Worm (Caenorhabditis elegans) whole organism, L4 larva: ENCODE results near the gene add-2.
A peak's percentile ranks its signal among the peaks of the same experiment; 100 is the strongest.

Experiments
- F26F4.8 ChIP-seq: fragments of 200-800 bp; sonication (Bioruptor generic); conservative IDR thresholded peaks from 2 replicates; pipeline ENCODE4 v1.3.6; 2022; ENCODE audit warnings: missing genetic modification characterization, missing compliant biosample characterization
- F37D6.2 ChIP-seq: sonication (generic microtip); optimal IDR thresholded peaks from 2 replicates; lab custom pipeline; 2016; ENCODE audit warnings: mild to moderate bottlenecking, missing genetic modification characterization, missing compliant biosample characterization
- F44E2.7 ChIP-seq: fragments of 200-800 bp; sonication (Bioruptor generic); IDR thresholded peaks from 2 replicates; pipeline ENCODE4 v2.1.2; 2022; ENCODE audit warnings: missing genetic modification characterization, missing compliant biosample characterization
- R02D3.7 ChIP-seq: fragments of 150-350 bp; sonication (generic microtip); optimal IDR thresholded peaks from 3 replicates; lab custom pipeline; 2014; ENCODE audit warnings: missing biosample characterization, missing genetic modification characterization
- Y5F2A.4 ChIP-seq: fragments of 200-800 bp; sonication (Bioruptor generic); optimal IDR thresholded peaks from 2 replicates; lab custom pipeline; 2018; ENCODE audit warnings: mild to moderate bottlenecking, missing genetic modification characterization, missing compliant biosample characterization
- aha-1 ChIP-seq: fragments of 150-350 bp; peaks from one replicate; lab custom pipeline; 2014; ENCODE audit warnings: missing biosample characterization, missing genetic modification characterization
- aly-2 ChIP-seq: sonication (generic microtip); optimal IDR thresholded peaks from 2 replicates; lab custom pipeline; 2018; ENCODE audit warnings: missing biosample characterization, missing genetic modification characterization
- arid-1 ChIP-seq: fragments of 200-800 bp; sonication (Bioruptor generic); conservative IDR thresholded peaks from 2 replicates; pipeline ENCODE4 v1.3.6; 2022; ENCODE audit warnings: missing genetic modification reagents, missing genetic modification characterization, missing compliant biosample characterization
- ceh-82 ChIP-seq: sonication (generic microtip); optimal IDR thresholded peaks from 2 replicates; lab custom pipeline; 2017; ENCODE audit warnings: missing biosample characterization, missing genetic modification characterization
- ces-1 ChIP-seq: fragments of 150-350 bp; sonication (generic microtip); optimal IDR thresholded peaks from 4 replicates; lab custom pipeline; 2014; ENCODE audit warnings: missing biosample characterization, missing genetic modification reagents, missing genetic modification characterization
- ctbp-1 ChIP-seq: fragments of 200-800 bp; sonication (Bioruptor generic); IDR thresholded peaks from 2 replicates; pipeline ENCODE4 v1.3.6; 2022; ENCODE audit warnings: missing genetic modification reagents, missing genetic modification characterization, missing compliant biosample characterization
- daf-16 ChIP-seq, 3 experiments: sonication (generic microtip); optimal IDR thresholded peaks; 2 replicates each; lab custom pipeline; 2016 to 2017; ENCODE audit warnings: missing genetic modification characterization in 3 of 3, missing genetic modification reagents in 3 of 3, mild to moderate bottlenecking in 2 of 3, missing compliant biosample characterization in 2 of 3, missing biosample characterization in 1 of 3, moderate library complexity in 1 of 3
- dmd-8 ChIP-seq: fragments of 200-800 bp; sonication (Bioruptor generic); IDR thresholded peaks from 2 replicates; pipeline ENCODE4 v1.3.6; 2022; ENCODE audit warnings: missing genetic modification characterization, missing compliant biosample characterization
- dmd-9 ChIP-seq: fragments of 200-800 bp; sonication (Bioruptor generic); IDR thresholded peaks from 2 replicates; pipeline ENCODE4 v1.3.6; 2022; ENCODE audit warnings: missing genetic modification reagents, missing genetic modification characterization, missing compliant biosample characterization
- dve-1 ChIP-seq: sonication (generic microtip); optimal IDR thresholded peaks from 2 replicates; lab custom pipeline; 2017; ENCODE audit warnings: antibody characterized with exemption, mild to moderate bottlenecking, missing genetic modification characterization, missing compliant biosample characterization; ENCODE audit not compliant: insufficient read depth
- egl-43 ChIP-seq: fragments of 200-800 bp; sonication (Bioruptor generic); IDR thresholded peaks from 2 replicates; pipeline ENCODE4 v1.3.6; 2022; ENCODE audit warnings: missing genetic modification reagents, missing genetic modification characterization, missing compliant biosample characterization
- gei-8 ChIP-seq: fragments of 200-800 bp; sonication (Bioruptor generic); optimal IDR thresholded peaks from 2 replicates; lab custom pipeline; 2018; ENCODE audit warnings: mild to moderate bottlenecking, missing genetic modification characterization, missing compliant biosample characterization
- hlh-11 ChIP-seq: fragments of 200-800 bp; sonication (Bioruptor generic); optimal IDR thresholded peaks from 2 replicates; lab custom pipeline; 2018; ENCODE audit warnings: mild to moderate bottlenecking, missing genetic modification characterization, missing compliant biosample characterization
- hlh-30 ChIP-seq: sonication (generic microtip); optimal IDR thresholded peaks from 2 replicates; lab custom pipeline; 2017; ENCODE audit warnings: antibody characterized with exemption, mild to moderate bottlenecking, missing genetic modification characterization, missing compliant biosample characterization; ENCODE audit not compliant: insufficient read depth
- lin-13 ChIP-seq: fragments of 150-350 bp; optimal IDR thresholded peaks from 2 replicates; lab custom pipeline; 2014; ENCODE audit warnings: missing biosample characterization, missing genetic modification reagents, missing genetic modification characterization
- lin-15B ChIP-seq: fragments of 150-350 bp; sonication (generic microtip); optimal IDR thresholded peaks from 3 replicates; lab custom pipeline; 2014; ENCODE audit warnings: missing biosample characterization, missing genetic modification characterization
- lsy-2 ChIP-seq, 2 experiments: fragments of 150-350 bp in 1 of 2; sonication (generic microtip) in 1 of 2; optimal IDR thresholded peaks; 2 replicates each; lab custom pipeline; 2014 to 2017; ENCODE audit warnings: missing biosample characterization in 2 of 2, missing genetic modification characterization in 2 of 2
- madf-5 ChIP-seq, 2 experiments: fragments of 200-800 bp; sonication (Bioruptor generic); IDR thresholded peaks; 2 replicates each; pipeline ENCODE4 v1.3.6; 2022; ENCODE audit warnings: missing compliant biosample characterization in 2 of 2, missing genetic modification characterization in 2 of 2
- mep-1 ChIP-seq: fragments of 150-350 bp; sonication (generic microtip); optimal IDR thresholded peaks from 3 replicates; lab custom pipeline; 2014; ENCODE audit warnings: missing biosample characterization, missing genetic modification characterization
- mes-2 ChIP-seq: sonication (generic microtip); optimal IDR thresholded peaks from 2 replicates; lab custom pipeline; 2016; ENCODE audit warnings: missing genotype, mild to moderate bottlenecking, missing genetic modification characterization, missing compliant biosample characterization; ENCODE audit not compliant: poor library complexity, severe bottlenecking
- nhr-11 ChIP-seq: fragments of 150-350 bp; optimal IDR thresholded peaks from 2 replicates; lab custom pipeline; 2014; ENCODE audit warnings: missing biosample characterization, missing genetic modification characterization
- nhr-237 ChIP-seq: sonication (generic microtip); optimal IDR thresholded peaks from 2 replicates; lab custom pipeline; 2017; ENCODE audit warnings: missing biosample characterization, missing genetic modification characterization
- nhr-77 ChIP-seq: fragments of 150-350 bp; optimal IDR thresholded peaks from 2 replicates; lab custom pipeline; 2014; ENCODE audit warnings: missing biosample characterization, missing genetic modification characterization
- rbr-2 ChIP-seq: sonication (generic microtip); optimal IDR thresholded peaks from 2 replicates; lab custom pipeline; 2016; ENCODE audit warnings: missing genotype, missing genetic modification characterization, missing compliant biosample characterization
- sdz-12 ChIP-seq: fragments of 200-800 bp; sonication (Bioruptor generic); optimal IDR thresholded peaks from 2 replicates; lab custom pipeline; 2018; ENCODE audit warnings: mild to moderate bottlenecking, missing genetic modification characterization, missing compliant biosample characterization
- set-16 ChIP-seq: fragments of 200-800 bp; sonication (Bioruptor generic); IDR thresholded peaks from 2 replicates; pipeline ENCODE4 v1.3.6; 2022; ENCODE audit warnings: missing genetic modification reagents, missing genetic modification characterization, missing compliant biosample characterization
- snpc-1.2 ChIP-seq: fragments of 200-800 bp; sonication (Bioruptor generic); IDR thresholded peaks from 2 replicates; pipeline ENCODE4 v1.3.6; 2022; ENCODE audit warnings: missing genetic modification reagents, missing genetic modification characterization, missing compliant biosample characterization
- snpc-4 ChIP-seq: fragments of 150-350 bp; optimal IDR thresholded peaks from 2 replicates; lab custom pipeline; 2014; ENCODE audit warnings: missing biosample characterization, missing genetic modification characterization
- unc-130 ChIP-seq: sonication (generic microtip); optimal IDR thresholded peaks from 2 replicates; lab custom pipeline; 2016; ENCODE audit warnings: missing genetic modification reagents, missing genetic modification characterization, missing compliant biosample characterization
- unc-62 ChIP-seq, 3 experiments: fragments of 150-350 bp in 1 of 3; sonication (generic microtip); optimal IDR thresholded peaks in 2 of 3; peaks in 1 of 3; 1 replicate in 1 of 3; 2 replicates in 2 of 3; lab custom pipeline; 2014 to 2017; ENCODE audit warnings: missing biosample characterization in 3 of 3, missing genetic modification characterization in 3 of 3, missing genetic modification reagents in 3 of 3, missing genotype in 1 of 3
- zag-1 ChIP-seq: fragments of 150-350 bp; optimal IDR thresholded peaks from 2 replicates; lab custom pipeline; 2014; ENCODE audit warnings: missing biosample characterization, missing genetic modification characterization
- zfp-2 ChIP-seq: sonication (generic microtip); optimal IDR thresholded peaks from 2 replicates; lab custom pipeline; 2016; ENCODE audit warnings: mild to moderate bottlenecking, missing genetic modification characterization, missing compliant biosample characterization
- zfp-3 ChIP-seq: fragments of 200-800 bp; sonication (Bioruptor generic); conservative IDR thresholded peaks from 2 replicates; pipeline ENCODE4 v1.3.6; 2022; ENCODE audit warnings: missing genetic modification reagents, missing genetic modification characterization, missing compliant biosample characterization
- zip-11 ChIP-seq: fragments of 200-800 bp; sonication (Bioruptor generic); IDR thresholded peaks from 2 replicates; pipeline ENCODE4 v1.3.6; 2022; ENCODE audit warnings: missing genetic modification characterization, missing compliant biosample characterization
- zip-2 ChIP-seq: fragments of 150-350 bp; optimal IDR thresholded peaks from 2 replicates; lab custom pipeline; 2014; ENCODE audit warnings: missing biosample characterization, missing genetic modification characterization
- ztf-11 ChIP-seq: fragments of 150-350 bp; optimal IDR thresholded peaks from 2 replicates; lab custom pipeline; 2014; ENCODE audit warnings: missing biosample characterization, missing genetic modification characterization

add-2 gene

DNA sequence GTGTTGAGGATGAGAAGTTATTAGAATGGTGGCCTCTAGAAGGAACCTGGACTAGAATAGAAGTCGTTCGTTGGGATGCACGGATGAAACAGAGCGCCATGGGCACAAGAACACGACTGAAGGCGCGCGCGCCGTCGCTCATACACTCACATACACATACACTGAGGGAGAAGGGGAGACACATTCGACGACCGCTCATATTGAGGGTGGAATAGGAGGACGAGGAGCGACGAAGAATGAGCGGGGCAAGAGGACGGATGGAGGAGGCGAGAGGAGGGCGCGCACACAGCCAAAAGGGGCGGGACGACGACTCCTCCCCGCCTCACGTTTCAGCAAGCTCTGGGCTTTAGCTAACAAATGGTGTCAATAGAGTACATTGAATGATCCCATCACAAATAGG is 25.6 kb upstream of the add-2 start (continued):
- TF ChIP-seq dmd-8 (GFP tag; lab: Robert Waterston, UW) (no peak), ztf-11 (no peak), aly-2 (tag; lab: Kevin White, UChicago) (no peak), unc-62 (GFP tag; optimal IDR thresholded peaks at IDR 0.05 in 1 of 2; lab: Kevin White, UChicago) (no peak), unc-62 (tag; optimal IDR thresholded peaks at IDR 0.05; lab: Kevin White, UChicago) (no peak), snpc-1.2 (no peak), ctbp-1 (GFP tag; lab: Robert Waterston, UW) (0 out of 2 replicates have a peak, but pooled peaks have one; percentile 15), ces-1 (GFP tag; lab: Kevin White, UChicago) (no peak), unc-130 (GFP tag; lab: Kevin White, UChicago) (no peak), hlh-11 (tag; lab: Kevin White, UChicago) (no peak), lin-13 (peak; percentile 30), F26F4.8 (GFP tag; lab: Robert Waterston, UW) (no peak), gei-8 (GFP tag; lab: Kevin White, UChicago) (no peak), hlh-30 (tag; lab: Kevin White, UChicago) (peak; percentile 31), F37D6.2 (tag; lab: Kevin White, UChicago) (peak; percentile 9), zfp-2 (tag; lab: Kevin White, UChicago) (no peak), lin-15B (tag; lab: Kevin White, UChicago) (no peak), R02D3.7 (tag; lab: Kevin White, UChicago) (no peak), arid-1 (no peak), zfp-3 (GFP tag; lab: Robert Waterston, UW) (no peak), ceh-82 (tag; lab: Kevin White, UChicago) (no peak), madf-5 (GFP tag; IDR thresholded peaks at IDR 0.05; lab: Robert Waterston, UW) (no peak), mep-1 (peak; percentile 52), nhr-77 (tag; lab: Kevin White, UChicago) (no peak), rbr-2 (tag; lab: Kevin White, UChicago) (peak; percentile 34)

DNA sequence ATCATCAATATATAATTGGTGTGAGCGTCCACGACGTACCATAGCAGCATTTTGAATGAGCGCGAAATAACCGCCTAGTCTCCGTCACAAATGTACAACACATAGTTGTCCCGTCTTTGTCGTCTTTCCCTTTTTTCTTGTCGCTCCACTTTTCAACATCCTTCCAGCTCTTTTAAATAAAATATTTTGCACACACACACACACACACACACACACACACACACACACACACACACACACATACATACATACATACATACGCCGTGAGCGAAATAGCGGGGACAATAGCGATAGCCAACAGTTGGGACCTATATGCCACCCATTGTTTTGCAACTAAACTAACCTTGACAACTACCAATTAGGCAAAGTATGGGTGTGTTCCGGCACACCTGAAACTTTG is 25.1 kb upstream of the add-2 start:
- TF ChIP-seq zip-11 = no peak
- no peak for TF ChIP-seq set-16 (GFP tag; lab: Robert Waterston, UW)
- peak in 1 of 2 experiments; percentile 20 for TF ChIP-seq lsy-2 (tag; optimal IDR thresholded peaks at IDR 0.05; lab: Kevin White, UChicago)
- TF ChIP-seq aha-1 (tag; lab: Kevin White, UChicago) = peak; percentile 63
- peak; percentile 33 for TF ChIP-seq mes-2 (tag; lab: Kevin White, UChicago)

DNA sequence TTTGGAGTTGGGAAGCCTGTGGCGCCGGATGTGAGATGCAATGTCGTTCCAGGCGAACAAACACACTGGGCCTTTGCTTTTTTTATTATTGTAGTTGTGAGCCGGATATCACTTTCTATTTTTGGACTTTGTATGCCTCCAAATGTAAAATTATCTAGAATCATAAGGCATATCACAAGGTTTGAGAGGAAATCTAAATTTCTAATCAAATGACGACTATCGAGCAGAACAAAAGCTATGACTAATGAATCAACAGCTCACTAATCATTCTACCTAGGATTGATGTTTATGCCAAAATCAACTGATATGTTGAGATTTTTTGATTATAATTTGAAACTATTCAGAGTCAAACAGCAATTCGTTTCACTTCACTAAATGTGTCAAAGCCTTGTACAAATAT is 24.7 kb upstream of the add-2 start:
- TF ChIP-seq zag-1 (tag; lab: Kevin White, UChicago) (no peak), unc-62 (GFP tag; optimal IDR thresholded peaks at IDR 0.05 in 1 of 2; lab: Kevin White, UChicago) (peak in 1 of 2 experiments; percentile 64), unc-62 (tag; optimal IDR thresholded peaks at IDR 0.05; lab: Kevin White, UChicago) (no peak)

DNA sequence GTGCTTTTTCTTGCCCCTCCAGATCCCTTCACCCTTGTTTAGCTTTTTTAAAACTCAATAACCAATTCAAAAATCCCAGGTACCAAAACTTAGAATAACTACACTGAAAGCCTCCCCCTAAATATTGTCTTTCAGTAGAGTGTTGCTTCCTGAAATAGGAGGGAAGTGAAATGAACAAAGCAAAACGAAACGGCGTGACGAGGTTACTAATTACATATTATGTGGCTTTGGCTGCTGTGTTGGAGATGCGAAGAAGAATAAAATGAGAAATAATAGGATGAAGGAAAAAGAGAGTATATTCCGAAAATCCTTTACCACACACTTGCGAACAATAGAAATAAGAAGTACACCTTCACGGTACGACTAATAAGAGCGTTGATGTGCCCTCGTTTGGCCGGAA is 22.9 kb upstream of the add-2 start:
- no peak for TF ChIP-seq aly-2 (tag; lab: Kevin White, UChicago)
- no peak for TF ChIP-seq unc-130 (GFP tag; lab: Kevin White, UChicago)
- no peak for TF ChIP-seq ceh-82 (tag; lab: Kevin White, UChicago)
- no peak for TF ChIP-seq dmd-9 (GFP tag; lab: Robert Waterston, UW)
- no peak for TF ChIP-seq snpc-4 (tag; lab: Kevin White, UChicago)
- no peak for TF ChIP-seq F44E2.7
- TF ChIP-seq dve-1 (tag; lab: Kevin White, UChicago) = no peak
- TF ChIP-seq nhr-11 = no peak
- no peak for TF ChIP-seq Y5F2A.4 (GFP tag; lab: Kevin White, UChicago)
- no peak for TF ChIP-seq mes-2 (tag; lab: Kevin White, UChicago)
- no peak for TF ChIP-seq sdz-12 (GFP tag; lab: Kevin White, UChicago)
- no peak for TF ChIP-seq daf-16 (GFP tag; optimal IDR thresholded peaks at IDR 0.05; lab: Kevin White, UChicago)
- no peak for TF ChIP-seq daf-16 (tag; optimal IDR thresholded peaks at IDR 0.05; lab: Kevin White, UChicago)
- no peak for TF ChIP-seq zip-2
- no peak for TF ChIP-seq F37D6.2 (tag; lab: Kevin White, UChicago)
- TF ChIP-seq egl-43 = no peak
- TF ChIP-seq nhr-237 (tag; lab: Kevin White, UChicago) = no peak
